Worm (Caenorhabditis elegans): Measurements from ENCODE around the gene nop-1.

DNA sequence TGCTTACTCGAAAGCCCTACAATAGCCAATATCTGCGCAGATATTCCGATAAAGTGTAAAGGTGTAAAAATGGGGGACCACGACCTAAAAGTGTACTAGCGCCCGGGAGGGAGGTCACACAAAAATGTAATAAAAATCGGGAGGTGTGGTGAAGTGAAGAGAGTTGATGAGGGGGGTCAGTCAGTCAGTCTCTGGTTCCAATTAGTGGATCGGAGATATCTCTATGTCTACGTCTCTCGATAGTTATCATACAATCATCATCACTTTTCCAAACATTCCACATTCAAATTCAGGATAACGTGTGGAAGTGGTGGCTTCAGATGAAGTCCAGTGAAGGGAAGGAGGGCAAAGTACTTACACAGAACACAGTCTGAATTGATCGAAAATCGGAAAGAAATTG lies 17.5 kb downstream of the nop-1 start:
- TF ChIP-seq him-1 (tag; optimal IDR thresholded peaks at IDR 0.05) (no peak), dao-5 (tag; optimal IDR thresholded peaks at IDR 0.05) (no peak)

All from whole organism, L4/young adult.